Worm (Caenorhabditis elegans) whole organism, young adult: ENCODE results near the gene C25A8.1.
A peak's percentile ranks its signal among the peaks of the same experiment; 100 is the strongest.

ENCODE experiments used
- F22D6.2 ChIP-seq: sonication (generic microtip); optimal IDR thresholded peaks from 2 replicates; lab custom pipeline; 2016; ENCODE audit warnings: mild to moderate bottlenecking, missing genetic modification characterization, missing compliant biosample characterization
- K11D2.4 ChIP-seq: fragments of 200-800 bp; sonication (Bioruptor generic); IDR thresholded peaks from 2 replicates; pipeline ENCODE4 v1.3.6; 2022; ENCODE audit warnings: missing genetic modification reagents, missing genetic modification characterization, missing compliant biosample characterization
- dpff-1 ChIP-seq: sonication (generic microtip); optimal IDR thresholded peaks from 2 replicates; lab custom pipeline; 2017; ENCODE audit warnings: mild to moderate bottlenecking, missing genetic modification characterization, missing compliant biosample characterization
- him-1 ChIP-seq: sonication (generic microtip); optimal IDR thresholded peaks from 2 replicates; lab custom pipeline; 2016; ENCODE audit warnings: missing genotype, missing genetic modification reagents, missing genetic modification characterization, missing compliant biosample characterization
- let-526 ChIP-seq: fragments of 200-800 bp; sonication (Bioruptor generic); IDR thresholded peaks from 2 replicates; pipeline ENCODE4 v1.3.6; 2022; ENCODE audit warnings: missing genetic modification reagents, missing genetic modification characterization, missing compliant biosample characterization
- lin-40 ChIP-seq: sonication (generic microtip); optimal IDR thresholded peaks from 2 replicates; lab custom pipeline; 2016; ENCODE audit warnings: missing genetic modification characterization, mild to moderate bottlenecking, missing compliant biosample characterization, missing genotype, missing genetic modification reagents
- madf-8 ChIP-seq: fragments of 200-800 bp; sonication (Bioruptor generic); conservative IDR thresholded peaks from 2 replicates; pipeline ENCODE4 v1.3.6; 2022; ENCODE audit warnings: missing genetic modification reagents, missing genetic modification characterization, missing compliant biosample characterization
- nfya-1 ChIP-seq: sonication (generic microtip); optimal IDR thresholded peaks from 2 replicates; lab custom pipeline; 2017; ENCODE audit warnings: antibody characterized with exemption, missing compliant biosample characterization, missing genetic modification characterization, borderline replicate concordance; ENCODE audit not compliant: insufficient read depth
- nhr-90 ChIP-seq: sonication (generic microtip); optimal IDR thresholded peaks from 2 replicates; lab custom pipeline; 2016; ENCODE audit warnings: missing genotype, mild to moderate bottlenecking, missing genetic modification characterization, missing compliant biosample characterization
- pha-4 ChIP-seq: fragments of 150-350 bp; sonication (generic microtip); optimal IDR thresholded peaks from 2 replicates; lab custom pipeline; 2014; ENCODE audit warnings: missing biosample characterization, missing genetic modification reagents, missing genetic modification characterization
- repo-1 ChIP-seq: sonication (generic microtip); optimal IDR thresholded peaks from 2 replicates; lab custom pipeline; 2017; ENCODE audit warnings: mild to moderate bottlenecking, missing genetic modification characterization, missing compliant biosample characterization
- unc-130 ChIP-seq: sonication (generic microtip); optimal IDR thresholded peaks from 2 replicates; lab custom pipeline; 2016; ENCODE audit warnings: missing genetic modification reagents, missing genetic modification characterization, missing compliant biosample characterization
- unc-62 ChIP-seq: fragments of 150-350 bp; optimal IDR thresholded peaks from 2 replicates; lab custom pipeline; 2014; ENCODE audit warnings: missing biosample characterization, missing genetic modification reagents, missing genetic modification characterization
- ztf-28 ChIP-seq: fragments of 200-800 bp; sonication (Bioruptor generic); IDR thresholded peaks from 2 replicates; pipeline ENCODE4 v1.3.6; 2022; ENCODE audit warnings: missing genetic modification reagents, missing genetic modification characterization, missing compliant biosample characterization

DNA sequence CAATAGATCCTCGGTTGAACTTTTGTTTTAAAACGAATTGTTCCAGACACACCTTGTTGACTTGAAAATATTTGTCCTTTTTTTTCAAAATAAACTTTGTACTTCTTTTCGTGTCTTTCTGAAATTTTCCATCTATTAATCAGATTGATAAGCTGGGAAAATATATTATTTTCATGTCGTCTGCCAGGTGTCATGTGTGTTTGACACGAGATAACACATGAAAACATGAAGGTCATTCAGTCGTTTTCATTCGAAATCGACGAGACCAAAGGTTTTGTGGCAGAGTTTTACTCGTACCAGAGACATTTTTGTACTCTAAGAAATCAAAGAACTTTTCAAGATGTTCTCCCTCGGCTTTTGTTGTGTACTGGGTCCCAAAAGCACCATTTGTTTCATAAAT lies 9.7 kb downstream of the C25A8.1 start:
- TF ChIP-seq let-526 (GFP tag; lab: Robert Waterston, UW) (no peak), repo-1 (tag; lab: Kevin White, UChicago) (no peak), nhr-90 (tag; lab: Kevin White, UChicago) (no peak), pha-4 (tag; lab: Kevin White, UChicago) (peak; percentile 42), nfya-1 (tag; lab: Kevin White, UChicago) (no peak), K11D2.4 (GFP tag; lab: Robert Waterston, UW) (no peak), F22D6.2 (no peak), lin-40 (tag; lab: Kevin White, UChicago) (no peak), unc-130 (GFP tag; lab: Kevin White, UChicago) (no peak), madf-8 (no peak), unc-62 (GFP tag; lab: Kevin White, UChicago) (no peak), ztf-28 (GFP tag; lab: Robert Waterston, UW) (no peak), him-1 (tag; lab: Kevin White, UChicago) (no peak), dpff-1 (no peak)
